Worm (Caenorhabditis elegans): ENCODE data around the gene sphr-1.
A peak's percentile ranks its signal among the peaks of the same experiment; 100 is the strongest.

sphr-1 gene

ce11 chrV:9222819-9223218 is 31.4 kb downstream of the sphr-1 start:
- TF ChIP-seq nhr-232 (tag; optimal IDR thresholded peaks at IDR 0.05) (no peak), sox-2 (GFP tag; IDR thresholded peaks at IDR 0.05) (no peak), sox-4 (tag; optimal IDR thresholded peaks at IDR 0.05) (no peak), pha-2 (tag; optimal IDR thresholded peaks at IDR 0.05) (no peak), pax-1 (tag; optimal IDR thresholded peaks at IDR 0.05) (no peak), rnt-1 (tag; optimal IDR thresholded peaks at IDR 0.05) (no peak), C38D4.7 (GFP tag; optimal IDR thresholded peaks at IDR 0.05) (no peak), pat-9 (tag; optimal IDR thresholded peaks at IDR 0.05) (no peak), unc-86 (tag; optimal IDR thresholded peaks at IDR 0.05) (no peak)

- TF ChIP-seq ceh-14 (tag; optimal IDR thresholded peaks at IDR 0.05) (no peak), Y22D7AL.16 (tag; optimal IDR thresholded peaks at IDR 0.05) (no peak), K09A11.1 (tag; optimal IDR thresholded peaks at IDR 0.05; ENCODE audit: insufficient read depth) (no peak), unc-86 (tag; optimal IDR thresholded peaks at IDR 0.05) (no peak), elt-4 (tag; optimal IDR thresholded peaks at IDR 0.05) (no peak)
Measured at ce11 chrV:9224377-9224776, 33.0 kb downstream of the sphr-1 start.

ce11 chrV:9224981-9225380 is 33.6 kb downstream of the sphr-1 start:
- TF ChIP-seq hlh-8 (tag; optimal IDR thresholded peaks at IDR 0.05) = no peak

- TF ChIP-seq hlh-15 (tag; optimal IDR thresholded peaks at IDR 0.05) (no peak), ceh-6 (GFP tag; optimal IDR thresholded peaks at IDR 0.05) (no peak), lim-6 (tag; optimal IDR thresholded peaks at IDR 0.05) (no peak), ceh-2 (tag; optimal IDR thresholded peaks at IDR 0.05) (no peak), gmeb-2 (tag; optimal IDR thresholded peaks at IDR 0.05) (no peak), hlh-6 (tag; optimal IDR thresholded peaks at IDR 0.05) (no peak), ceh-31 (tag; optimal IDR thresholded peaks at IDR 0.05) (peak; percentile 56), dmd-4 (tag; optimal IDR thresholded peaks at IDR 0.05; ENCODE audit: borderline replicate concordance) (no peak), fkh-10 (GFP tag; optimal IDR thresholded peaks at IDR 0.05) (no peak), unc-3 (GFP tag; conservative IDR thresholded peaks at IDR 0.05) (no peak), unc-3 (tag; optimal IDR thresholded peaks at IDR 0.05) (no peak), ceh-48 (tag; optimal IDR thresholded peaks at IDR 0.05) (peak; percentile 30), fax-1 (tag; optimal IDR thresholded peaks at IDR 0.05) (no peak), zip-5 (tag; optimal IDR thresholded peaks at IDR 0.05) (no peak), unc-42 (tag; optimal IDR thresholded peaks at IDR 0.05) (peak; percentile 61), pqm-1 (tag; optimal IDR thresholded peaks at IDR 0.05) (no peak), unc-55 (GFP tag; optimal IDR thresholded peaks at IDR 0.05) (no peak), ceh-24 (tag; optimal IDR thresholded peaks at IDR 0.05) (no peak), sdc-2 (tag; optimal IDR thresholded peaks at IDR 0.05) (no peak)
Measured at ce11 chrV:9225675-9226144, 34.3 kb downstream of the sphr-1 start, which contains the start of gene F07C3.2. F07C3.2 (plus strand) TSS chrV:9226094.

- TF ChIP-seq odd-2 (tag; optimal IDR thresholded peaks at IDR 0.05) = no peak
- no peak for TF ChIP-seq tbx-7 (tag; optimal IDR thresholded peaks at IDR 0.05)
- no peak for TF ChIP-seq pha-2 (tag; optimal IDR thresholded peaks at IDR 0.05)
- no peak for TF ChIP-seq fax-1 (tag; optimal IDR thresholded peaks at IDR 0.05)
- TF ChIP-seq ceh-6 (GFP tag; optimal IDR thresholded peaks at IDR 0.05) = no peak
- no peak for TF ChIP-seq npax-4 (tag; optimal IDR thresholded peaks at IDR 0.05)
- no peak for TF ChIP-seq hlh-30 (tag; optimal IDR thresholded peaks at IDR 0.05; ENCODE audit: insufficient read depth)
- TF ChIP-seq ceh-18 (tag; optimal IDR thresholded peaks at IDR 0.05) = no peak
- TF ChIP-seq pax-1 (tag; optimal IDR thresholded peaks at IDR 0.05) = no peak
- no peak for TF ChIP-seq ceh-14 (tag; optimal IDR thresholded peaks at IDR 0.05)
- no peak for TF ChIP-seq ztf-16 (tag; optimal IDR thresholded peaks at IDR 0.05)
- TF ChIP-seq pha-4 (tag; optimal IDR thresholded peaks at IDR 0.05) = no peak
- TF ChIP-seq ahr-1 (tag; optimal IDR thresholded peaks at IDR 0.05) = no peak
- no peak for TF ChIP-seq sox-2 (GFP tag; IDR thresholded peaks at IDR 0.05)
Measured at ce11 chrV:9232296-9232695, 40.9 kb downstream of the sphr-1 start, which contains the start of gene F07C3.3. F07C3.3 (minus strand) TSS chrV:9232396.
